Worm (Caenorhabditis elegans): ENCODE measurements around the gene sel-15.

sel-15 gene

DNA sequence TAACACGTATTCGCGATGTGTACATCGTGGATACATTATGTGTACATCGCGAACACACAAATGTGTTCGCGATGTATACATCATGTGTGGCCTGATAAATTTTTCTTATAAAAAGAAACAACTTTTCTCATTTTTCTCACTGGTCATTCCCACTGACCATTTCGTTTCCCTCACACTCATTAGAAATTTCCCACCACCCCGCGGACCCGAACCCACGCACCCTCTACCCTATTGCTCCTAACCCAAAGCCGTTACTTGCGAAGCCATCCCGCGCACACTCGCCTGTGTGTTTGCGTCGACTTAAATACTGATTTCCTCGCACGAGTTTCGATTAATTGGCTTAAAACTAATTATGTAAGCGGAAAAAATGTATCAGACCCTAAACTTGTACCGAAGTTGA is 2.5 kb upstream of the sel-15 start (continued):
- TF ChIP-seq nfya-1 (tag; optimal IDR thresholded peaks at IDR 0.05; ENCODE audit: borderline replicate concordance, insufficient read depth) (no peak), hmg-1.2 (GFP tag; IDR thresholded peaks at IDR 0.05) (peak; percentile 42; the same call in 1 of the 2 replicates), attf-6 (GFP tag; IDR thresholded peaks at IDR 0.05) (0 out of 2 replicates have a peak, but pooled peaks have one; percentile 16), him-1 (tag; optimal IDR thresholded peaks at IDR 0.05) (peak; percentile 83), mcd-1 (GFP tag; IDR thresholded peaks at IDR 0.05) (peak; percentile 35; the same call in 1 of the 2 replicates), nhr-90 (tag; optimal IDR thresholded peaks at IDR 0.05) (peak; percentile 81), C06A6.2 (GFP tag; conservative IDR thresholded peaks at IDR 0.05) (no peak), F52B5.7 (tag; optimal IDR thresholded peaks at IDR 0.05) (peak; percentile 37), sdz-38 (tag; optimal IDR thresholded peaks at IDR 0.05) (no peak), hlh-26 (GFP tag; conservative IDR thresholded peaks at IDR 0.05) (no peak), ztf-25 (GFP tag; IDR thresholded peaks at IDR 0.05) (peak; percentile 58; the same call in 1 of the 2 replicates), repo-1 (tag; optimal IDR thresholded peaks at IDR 0.05) (no peak), F22D6.2 (tag; optimal IDR thresholded peaks at IDR 0.05) (no peak), chd-7 (tag; optimal IDR thresholded peaks at IDR 0.05) (peak; percentile 71), F37B4.10 (GFP tag; IDR thresholded peaks at IDR 0.05) (0 out of 2 replicates have a peak, but pooled peaks have one; percentile 17), rcor-1 (GFP tag; IDR thresholded peaks at IDR 0.05) (peak; percentile 44; the same call in 1 of the 2 replicates), tlf-1 (GFP tag; optimal IDR thresholded peaks at IDR 0.05) (no peak), B0261.1 (tag; optimal IDR thresholded peaks at IDR 0.05) (peak; percentile 64), ceh-58 (GFP tag; IDR thresholded peaks at IDR 0.05) (0 out of 2 replicates have a peak, but pooled peaks have one; percentile 79), madf-8 (GFP tag; conservative IDR thresholded peaks at IDR 0.05) (0 out of 2 replicates have a peak, but pooled peaks have one; percentile 10), lin-40 (tag; optimal IDR thresholded peaks at IDR 0.05) (no peak), egl-18 (GFP tag; IDR thresholded peaks at IDR 0.05) (no peak), ets-4 (GFP tag; optimal IDR thresholded peaks at IDR 0.05) (no peak), ekl-4 (GFP tag; IDR thresholded peaks at IDR 0.05) (peak; percentile 56; the same call in 1 of the 2 replicates), F33H1.4 (GFP tag; IDR thresholded peaks at IDR 0.05) (peak; percentile 28; the same call in 1 of the 2 replicates), Y53F4B.3 (GFP tag; IDR thresholded peaks at IDR 0.05) (no peak), attf-3 (GFP tag; conservative IDR thresholded peaks at IDR 0.05) (no peak), efl-1 (GFP tag; optimal IDR thresholded peaks at IDR 0.05) (no peak), pha-4 (tag; optimal IDR thresholded peaks at IDR 0.05) (no peak), ztf-26 (tag; optimal IDR thresholded peaks at IDR 0.05) (peak; percentile 20), hrde-1 (tag; optimal IDR thresholded peaks at IDR 0.05; ENCODE audit: borderline replicate concordance) (peak; percentile 45), ceh-79 (tag; optimal IDR thresholded peaks at IDR 0.05) (peak; percentile 37), hsf-1 (GFP tag; IDR thresholded peaks at IDR 0.05) (no peak; the same call in 1 of the 2 replicates), madf-3 (GFP tag; IDR thresholded peaks at IDR 0.05) (peak; percentile 80), mxl-1 (tag; optimal IDR thresholded peaks at IDR 0.05) (peak; percentile 59), nhr-27 (tag; optimal IDR thresholded peaks at IDR 0.05) (no peak), ama-1 (optimal IDR thresholded peaks at IDR 0.05) (no peak), ama-1 (GFP tag; optimal IDR thresholded peaks at IDR 0.05) (peak; percentile 40 to 43), lin-26 (GFP tag; IDR thresholded peaks at IDR 0.05) (peak; percentile 95), egl-44 (GFP tag; IDR thresholded peaks at IDR 0.05) (peak; percentile 84), ceh-40 (GFP tag; IDR thresholded peaks at IDR 0.05) (peak; percentile 84; the same call in 1 of the 2 replicates), die-1 (tag; optimal IDR thresholded peaks at IDR 0.05) (peak; percentile 82), cebp-1 (GFP tag; IDR thresholded peaks at IDR 0.05) (no peak), cebp-1 (tag; optimal IDR thresholded peaks at IDR 0.05) (peak; percentile 49), F39B2.1 (GFP tag; IDR thresholded peaks at IDR 0.05) (0 out of 2 replicates have a peak, but pooled peaks have one; percentile 59), Y67H2A.10 (GFP tag; conservative IDR thresholded peaks at IDR 0.05) (no peak), unc-62 (GFP tag; optimal IDR thresholded peaks at IDR 0.05) (no peak), rec-8 (tag; optimal IDR thresholded peaks at IDR 0.05) (peak in 1 of 2 experiments; percentile 76), hmg-20 (GFP tag; IDR thresholded peaks at IDR 0.05) (no peak)
